Fruit fly (Drosophila melanogaster) whole organism: Measurements from ENCODE around the gene gish.

ENCODE experiments used
- CG8478 ChIP-seq: fragments of >200 bp; optimal IDR thresholded peaks from 2 replicates; lab custom pipeline; 2018; ENCODE audit warnings: inconsistent platforms
- EcR ChIP-seq, 2 experiments: fragments of >200 bp; optimal IDR thresholded peaks; 2 replicates each; lab custom pipeline; 2017; ENCODE audit warnings: missing biosample characterization in 2 of 2, missing genetic modification characterization in 2 of 2, missing genetic modification reagents in 2 of 2
- pan ChIP-seq: fragments of >200 bp; optimal IDR thresholded peaks from 2 replicates; lab custom pipeline; 2017
- psq ChIP-seq: fragments of >200 bp; optimal IDR thresholded peaks from 2 replicates; lab custom pipeline; 2017
- usp ChIP-seq: fragments of >200 bp; optimal IDR thresholded peaks from 2 replicates; lab custom pipeline; 2017; ENCODE audit warnings: missing biosample characterization, missing genetic modification characterization, mixed read lengths

DNA sequence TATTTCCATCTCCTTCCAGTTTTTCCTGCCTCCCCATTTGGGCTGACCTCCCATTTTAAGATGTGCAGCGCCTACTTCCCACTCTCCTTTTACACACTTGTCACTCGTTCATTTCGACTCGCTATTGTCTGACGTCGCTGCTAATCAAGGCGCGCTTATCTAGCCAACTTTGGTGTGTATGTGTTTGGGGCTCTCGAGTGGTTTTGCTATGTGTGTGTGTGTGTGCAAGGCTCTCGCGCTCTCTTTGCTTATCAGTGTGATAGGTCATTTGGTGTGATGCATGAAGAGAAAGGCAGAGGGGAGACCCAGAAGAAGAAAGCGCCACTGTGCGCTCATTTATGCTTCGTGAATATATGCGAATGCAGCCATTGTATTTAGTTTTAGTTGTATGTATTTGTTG lies 12.6 kb downstream of the gish start:
- TF ChIP-seq pan (lab: Kevin White, UChicago) (no peak), CG8478 (lab: Kevin White, UChicago) (no peak), psq (lab: Kevin White, UChicago) (no peak), usp (GFP tag; lab: Kevin White, UChicago) (no peak), EcR (GFP tag; optimal IDR thresholded peaks at IDR 0.05; lab: Kevin White, UChicago) (no peak)
